Fruit fly (Drosophila melanogaster) whole organism, embryonic: ENCODE measurements around the gene CG4020.
A peak's percentile ranks its signal among the peaks of the same experiment; 100 is the strongest.

Source experiments
- Abd-B ChIP-seq: fragments of 200-800 bp; sonication (Bioruptor generic); optimal IDR thresholded peaks from 2 replicates; lab custom pipeline; 2018; ENCODE audit warnings: missing biosample characterization, mild to moderate bottlenecking, missing genetic modification characterization, moderate library complexity
- Ada2b ChIP-seq: fragments of 200-800 bp; sonication (Bioruptor generic); IDR thresholded peaks from 2 replicates; pipeline ENCODE4 v1.3.6; 2022; ENCODE audit warnings: missing biosample characterization, missing genetic modification characterization
- B-H2 ChIP-seq: fragments of 200-800 bp; sonication (Bioruptor generic); optimal IDR thresholded peaks from 2 replicates; lab custom pipeline; 2018; ENCODE audit warnings: missing biosample characterization, mild to moderate bottlenecking, missing genetic modification characterization
- CG1024 ChIP-seq: fragments of 200-800 bp; sonication (Bioruptor generic); IDR thresholded peaks from 2 replicates; pipeline ENCODE4 v1.3.6; 2022; ENCODE audit warnings: missing biosample characterization, missing genetic modification characterization
- CG10366 ChIP-seq: fragments of 200-800 bp; sonication (Bioruptor generic); IDR thresholded peaks from 2 replicates; pipeline ENCODE4 v1.3.6; 2022; ENCODE audit warnings: missing biosample characterization, missing genetic modification characterization
- CG11247 ChIP-seq: fragments of 200-800 bp; sonication (Bioruptor generic); IDR thresholded peaks from 2 replicates; pipeline ENCODE4 v1.3.6; 2022; ENCODE audit warnings: missing biosample characterization, missing genetic modification characterization
- CG12744 ChIP-seq: fragments of 200-800 bp; sonication (Bioruptor generic); optimal IDR thresholded peaks from 2 replicates; lab custom pipeline; 2016; ENCODE audit warnings: missing biosample characterization, missing genetic modification characterization
- CG1603 ChIP-seq: fragments of 200-800 bp; sonication (Bioruptor generic); optimal IDR thresholded peaks from 2 replicates; lab custom pipeline; 2019; ENCODE audit warnings: missing biosample characterization, mild to moderate bottlenecking, missing genetic modification characterization, moderate library complexity
- CG17612 ChIP-seq: fragments of 200-800 bp; sonication (Bioruptor generic); IDR thresholded peaks from 2 replicates; pipeline ENCODE4 v1.3.6; 2022; ENCODE audit warnings: missing biosample characterization, missing genetic modification characterization
- CG2120 ChIP-seq: fragments of 200-800 bp; sonication (Bioruptor generic); optimal IDR thresholded peaks from 3 replicates; lab custom pipeline; 2016; ENCODE audit warnings: missing biosample characterization, missing genetic modification characterization
- CG2678 ChIP-seq: fragments of 200-800 bp; sonication (Bioruptor generic); optimal IDR thresholded peaks from 3 replicates; lab custom pipeline; 2019; ENCODE audit warnings: missing biosample characterization, mild to moderate bottlenecking, missing genetic modification characterization, moderate library complexity
- CG30403 ChIP-seq: fragments of 200-800 bp; sonication (Bioruptor generic); optimal IDR thresholded peaks from 3 replicates; lab custom pipeline; 2016; ENCODE audit warnings: missing biosample characterization, missing genetic modification characterization
- CG32532 ChIP-seq: fragments of 200-800 bp; sonication (Bioruptor generic); IDR thresholded peaks from 2 replicates; pipeline ENCODE4 v1.3.6; 2022; ENCODE audit warnings: missing biosample characterization, missing genetic modification characterization
- CG33557 ChIP-seq: fragments of 200-800 bp; sonication (Bioruptor generic); optimal IDR thresholded peaks from 2 replicates; lab custom pipeline; 2019; ENCODE audit warnings: missing biosample characterization, mild to moderate bottlenecking, missing genetic modification characterization, moderate library complexity
- CG4328 ChIP-seq: fragments of 200-800 bp; sonication (Bioruptor generic); optimal IDR thresholded peaks from 3 replicates; lab custom pipeline; 2017; ENCODE audit warnings: missing biosample characterization, missing genetic modification reagents, missing genetic modification characterization
- CG4820 ChIP-seq: fragments of 200-800 bp; sonication (Bioruptor generic); optimal IDR thresholded peaks from 3 replicates; lab custom pipeline; 2016; ENCODE audit warnings: missing biosample characterization, missing genetic modification characterization
- CG8281 ChIP-seq: fragments of 200-800 bp; sonication (Bioruptor generic); optimal IDR thresholded peaks from 2 replicates; lab custom pipeline; 2018; ENCODE audit warnings: missing biosample characterization, mild to moderate bottlenecking, missing genetic modification characterization, moderate library complexity
- CG9437 ChIP-seq: fragments of 200-800 bp; sonication (Bioruptor generic); optimal IDR thresholded peaks from 2 replicates; lab custom pipeline; 2018; ENCODE audit warnings: missing biosample characterization, mild to moderate bottlenecking, missing genetic modification characterization
- Dll ChIP-seq: fragments of 200-800 bp; sonication (Bioruptor generic); IDR thresholded peaks from 4 replicates; pipeline ENCODE4 v1.3.6; 2022; ENCODE audit warnings: missing biosample characterization, missing genetic modification characterization; ENCODE audit not compliant: partially characterized antibody
- Doc2 ChIP-seq: fragments of 200-800 bp; sonication (Bioruptor generic); IDR thresholded peaks from 2 replicates; pipeline ENCODE4 v1.3.6; 2022; ENCODE audit warnings: missing biosample characterization, missing genetic modification characterization
- Hmr ChIP-seq: fragments of 200-800 bp; sonication (Bioruptor generic); optimal IDR thresholded peaks from 3 replicates; lab custom pipeline; 2017; ENCODE audit warnings: mild to moderate bottlenecking, missing biosample characterization, missing genetic modification reagents, missing genetic modification characterization
- Med ChIP-seq: fragments of 200-800 bp; sonication (Bioruptor generic); peaks from one replicate; lab custom pipeline; 2016; ENCODE audit warnings: missing biosample characterization, missing genetic modification characterization, mild to moderate bottlenecking, inconsistent platforms, moderate library complexity
- Neu2 ChIP-seq: fragments of 200-800 bp; sonication (Bioruptor generic); optimal IDR thresholded peaks from 3 replicates; lab custom pipeline; 2016; ENCODE audit warnings: missing biosample characterization, missing genetic modification characterization, borderline replicate concordance
- Spps ChIP-seq: fragments of 200-800 bp; sonication (Bioruptor generic); optimal IDR thresholded peaks from 2 replicates; lab custom pipeline; 2018; ENCODE audit warnings: missing biosample characterization, mild to moderate bottlenecking, missing genetic modification characterization
- Xrp1 ChIP-seq: fragments of 200-800 bp; sonication (Bioruptor generic); IDR thresholded peaks from 2 replicates; pipeline ENCODE4 v1.3.6; 2022; ENCODE audit warnings: missing biosample characterization, missing genetic modification characterization
- YL-1 ChIP-seq: fragments of 200-800 bp; sonication (Bioruptor generic); optimal IDR thresholded peaks from 3 replicates; lab custom pipeline; 2017; ENCODE audit warnings: missing biosample characterization, mild to moderate bottlenecking, missing genetic modification characterization
- amos ChIP-seq: fragments of 200-800 bp; sonication (Bioruptor generic); IDR thresholded peaks from 2 replicates; pipeline ENCODE4 v1.3.6; 2022; ENCODE audit warnings: missing biosample characterization, missing genetic modification characterization; ENCODE audit not compliant: partially characterized antibody
- cas ChIP-seq: fragments of 200-800 bp; sonication (Bioruptor generic); IDR thresholded peaks from 2 replicates; pipeline ENCODE4 v1.3.6; 2022; ENCODE audit warnings: missing biosample characterization, missing genetic modification characterization
- cg ChIP-seq: fragments of 200-800 bp; sonication (Bioruptor generic); optimal IDR thresholded peaks from 3 replicates; lab custom pipeline; 2019; ENCODE audit warnings: missing biosample characterization, mild to moderate bottlenecking, missing genetic modification characterization, moderate library complexity
- eyg ChIP-seq: fragments of 200-800 bp; sonication (Bioruptor generic); optimal IDR thresholded peaks from 3 replicates; lab custom pipeline; 2016; ENCODE audit warnings: missing biosample characterization, missing genetic modification characterization
- gem ChIP-seq: fragments of 200-800 bp; sonication (Bioruptor generic); optimal IDR thresholded peaks from 2 replicates; lab custom pipeline; 2019; ENCODE audit warnings: missing biosample characterization, mild to moderate bottlenecking, missing genetic modification characterization, moderate library complexity
- grn ChIP-seq: fragments of 200-800 bp; sonication (Bioruptor generic); optimal IDR thresholded peaks from 3 replicates; lab custom pipeline; 2017; ENCODE audit warnings: missing biosample characterization, missing genetic modification characterization
- gro ChIP-seq: fragments of 200-800 bp; sonication (Bioruptor generic); optimal IDR thresholded peaks from 2 replicates; lab custom pipeline; 2016; ENCODE audit warnings: missing biosample characterization, missing genetic modification characterization
- gt ChIP-seq: fragments of 200-800 bp; sonication (Bioruptor generic); IDR thresholded peaks from 2 replicates; pipeline ENCODE4 v1.3.6; 2022; ENCODE audit warnings: missing biosample characterization, missing genetic modification characterization
- maf-S ChIP-seq: fragments of 200-800 bp; sonication (Bioruptor generic); optimal IDR thresholded peaks from 2 replicates; lab custom pipeline; 2016; ENCODE audit warnings: missing biosample characterization, missing genetic modification characterization
- oc ChIP-seq: fragments of 200-800 bp; sonication (Bioruptor generic); optimal IDR thresholded peaks from 2 replicates; lab custom pipeline; 2018; ENCODE audit warnings: missing biosample characterization, mild to moderate bottlenecking, missing genetic modification characterization, moderate library complexity
- pb ChIP-seq: fragments of 200-800 bp; sonication (Bioruptor generic); optimal IDR thresholded peaks from 3 replicates; lab custom pipeline; 2016; ENCODE audit warnings: missing biosample characterization, missing genetic modification characterization
- pfk ChIP-seq: fragments of 200-800 bp; sonication (Bioruptor generic); optimal IDR thresholded peaks from 2 replicates; lab custom pipeline; 2018; ENCODE audit warnings: missing biosample characterization, mild to moderate bottlenecking, missing genetic modification characterization, moderate library complexity
- prd ChIP-seq, 3 experiments: fragments of >200 bp in 2 of 3; fragments of 200-800 bp in 1 of 3; sonication (Bioruptor generic) in 1 of 3; optimal IDR thresholded peaks in 2 of 3; IDR thresholded peaks in 1 of 3; 2 replicates in 2 of 3; 3 replicates in 1 of 3; pipeline versions ENCODE4 v1.3.6 to Lab custom; 2017 to 2022; ENCODE audit warnings: missing biosample characterization in 1 of 3, missing genetic modification characterization in 1 of 3
- pum ChIP-seq: fragments of 200-800 bp; sonication (Bioruptor generic); optimal IDR thresholded peaks from 2 replicates; lab custom pipeline; 2016; ENCODE audit warnings: missing biosample characterization, missing genetic modification characterization
- rib ChIP-seq: fragments of 200-800 bp; sonication (Bioruptor generic); IDR thresholded peaks from 2 replicates; pipeline ENCODE4 v1.3.6; 2022; ENCODE audit warnings: missing biosample characterization, missing genetic modification characterization
- sc ChIP-seq, 3 experiments: fragments of >200 bp in 2 of 3; fragments of 200-800 bp in 1 of 3; sonication (Bioruptor generic) in 1 of 3; optimal IDR thresholded peaks; 2 replicates in 2 of 3; 3 replicates in 1 of 3; lab custom pipeline; 2017; ENCODE audit warnings: mild to moderate bottlenecking in 1 of 3, missing biosample characterization in 1 of 3, missing genetic modification characterization in 1 of 3, missing genetic modification reagents in 1 of 3
- sens ChIP-seq: fragments of 200-800 bp; sonication (Bioruptor generic); peaks from one replicate; lab custom pipeline; 2016; ENCODE audit warnings: missing biosample characterization, missing genetic modification characterization
- shn ChIP-seq: fragments of 200-800 bp; sonication (Bioruptor generic); optimal IDR thresholded peaks from 3 replicates; lab custom pipeline; 2016; ENCODE audit warnings: missing biosample characterization, missing genetic modification characterization
- tgo ChIP-seq: fragments of 200-800 bp; sonication (Bioruptor generic); IDR thresholded peaks from 3 replicates; pipeline ENCODE4 v1.3.6; 2022; ENCODE audit warnings: missing biosample characterization, missing genetic modification characterization
- tll ChIP-seq, 2 experiments: fragments of 200-800 bp in 1 of 2; fragments of >200 bp in 1 of 2; sonication (Bioruptor generic) in 1 of 2; optimal IDR thresholded peaks; 2 replicates each; lab custom pipeline; 2017 to 2019; ENCODE audit warnings: missing biosample characterization in 2 of 2, missing genetic modification characterization in 2 of 2, mild to moderate bottlenecking in 1 of 2, moderate library complexity in 1 of 2
- vfl ChIP-seq: fragments of 200-800 bp; sonication (Bioruptor generic); optimal IDR thresholded peaks from 2 replicates; lab custom pipeline; 2016; ENCODE audit warnings: missing biosample characterization, missing genetic modification characterization
- wek ChIP-seq: fragments of 200-800 bp; sonication (Bioruptor generic); optimal IDR thresholded peaks from 3 replicates; lab custom pipeline; 2018; ENCODE audit warnings: missing biosample characterization, mild to moderate bottlenecking, missing genetic modification characterization, moderate library complexity

Gene CG4020

DNA sequence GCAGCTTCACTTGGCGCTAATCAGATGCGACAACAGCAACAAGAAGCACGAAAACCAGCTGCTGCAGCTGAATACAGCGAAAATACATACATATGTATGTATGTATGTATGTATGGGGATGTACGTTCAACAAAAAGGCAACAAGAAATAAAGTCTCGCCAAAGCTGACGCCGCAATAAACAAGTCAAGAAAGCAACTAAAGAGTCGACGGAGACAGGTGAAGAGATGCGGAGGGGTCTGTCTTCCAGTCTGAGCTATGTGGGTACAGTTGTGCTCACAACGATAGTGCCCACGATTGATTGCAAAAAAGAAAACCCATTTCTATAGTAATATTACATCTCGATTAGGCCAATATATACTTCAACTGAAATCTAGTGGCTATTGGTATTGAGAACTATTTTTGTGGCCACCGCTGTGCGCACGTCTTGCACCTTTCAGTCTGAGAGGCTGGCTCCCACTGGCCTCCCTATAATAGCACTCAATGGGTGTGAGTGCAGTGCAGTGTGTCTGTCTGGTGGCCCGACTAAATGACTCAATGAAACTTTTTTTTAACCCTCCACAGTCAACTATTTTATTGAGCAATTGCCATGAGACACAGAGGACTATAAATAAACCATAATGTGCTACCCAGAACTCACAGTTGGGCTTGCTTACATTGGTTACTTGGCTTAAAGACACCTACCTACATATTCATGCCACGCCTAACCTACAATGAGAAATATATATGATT, 9.6 kb upstream of the CG4020 start (continued):
- TF ChIP-seq tll (GFP tag; optimal IDR thresholded peaks at IDR 0.05; lab: Kevin White, UChicago) (no peak), gro (GFP tag; lab: Kevin White, UChicago) (peak; percentile 52), prd (optimal IDR thresholded peaks at IDR 0.05; lab: Kevin White, UChicago) (no peak), prd (GFP tag; IDR thresholded peaks at IDR 0.05; lab: Robert Waterston, UW) (peak; percentile 92), CG9437 (GFP tag; lab: Kevin White, UChicago) (peak; percentile 66), Hmr (peak; percentile 82), maf-S (GFP tag; lab: Kevin White, UChicago) (peak; percentile 71), wek (peak; percentile 77), sc (optimal IDR thresholded peaks at IDR 0.05; lab: Kevin White, UChicago) (no peak), sc (GFP tag; optimal IDR thresholded peaks at IDR 0.05; lab: Kevin White, UChicago) (peak; percentile 84), Ada2b (GFP tag; lab: Robert Waterston, UW) (peak; percentile 93), eyg (GFP tag; lab: Kevin White, UChicago) (peak; percentile 82), CG8281 (peak; percentile 50), pfk (GFP tag; lab: Kevin White, UChicago) (no peak), shn (peak; percentile 76), CG32532 (GFP tag; lab: Robert Waterston, UW) (peak; percentile 87), Xrp1 (peak; percentile 94), pb (GFP tag; lab: Kevin White, UChicago) (peak; percentile 84), grn (peak; percentile 50), cas (GFP tag; lab: Robert Waterston, UW) (peak; percentile 53; the same call in 1 of the 2 replicates), Neu2 (GFP tag; lab: Kevin White, UChicago) (no peak), CG4328 (GFP tag; lab: Kevin White, UChicago) (peak; percentile 27), YL-1 (GFP tag; lab: Kevin White, UChicago) (peak; percentile 12), gt (GFP tag; lab: Robert Waterston, UW) (peak; percentile 91), Doc2 (GFP tag; lab: Robert Waterston, UW) (peak; percentile 39; the same call in 1 of the 2 replicates), CG2120 (peak; percentile 72), CG12744 (GFP tag; lab: Kevin White, UChicago) (peak; percentile 73), vfl (GFP tag; lab: Kevin White, UChicago) (peak; percentile 42), CG30403 (GFP tag; lab: Kevin White, UChicago) (peak; percentile 89), Dll (GFP tag; lab: Robert Waterston, UW) (no peak), CG10366 (GFP tag; lab: Robert Waterston, UW) (peak; percentile 92), amos (GFP tag; lab: Robert Waterston, UW) (no peak), CG2678 (tag; lab: Kevin White, UChicago) (peak; percentile 88), CG11247 (GFP tag; lab: Robert Waterston, UW) (peak; percentile 84), Spps (tag; lab: Kevin White, UChicago) (peak; percentile 66), CG4820 (peak; percentile 93), gem (tag; lab: Kevin White, UChicago) (peak; percentile 91), Med (peak; percentile 99), pum (GFP tag; lab: Kevin White, UChicago) (peak; percentile 82), tgo (peak; percentile 88), oc (peak; percentile 93), sens (GFP tag; lab: Kevin White, UChicago) (peak; percentile 99), CG1024 (GFP tag; lab: Robert Waterston, UW) (peak; percentile 90), cg (GFP tag; lab: Kevin White, UChicago) (no peak), CG17612 (GFP tag; lab: Robert Waterston, UW) (peak; percentile 81), B-H2 (no peak), rib (GFP tag; lab: Robert Waterston, UW) (peak; percentile 45; the same call in 1 of the 2 replicates), CG1603 (tag; lab: Kevin White, UChicago) (peak; percentile 96), CG33557 (GFP tag; lab: Kevin White, UChicago) (peak; percentile 34), Abd-B (GFP tag; lab: Kevin White, UChicago) (peak; percentile 83)
